Worm (Caenorhabditis elegans) whole organism, L1 larva: ENCODE data around the gene T22G5.3.

Experiments
- elt-2 ChIP-seq: sonication (generic microtip); optimal IDR thresholded peaks from 2 replicates; lab custom pipeline; 2016; ENCODE audit warnings: missing genetic modification characterization, mild to moderate bottlenecking, inconsistent platforms, missing compliant biosample characterization, missing genetic modification reagents
- elt-3 ChIP-seq, 6 experiments: fragments of 150-350 bp in 1 of 6; sonication (generic microtip); optimal IDR thresholded peaks; 2 replicates each; lab custom pipeline; 2017 to 2018; ENCODE audit warnings: missing biosample characterization in 6 of 6, missing genetic modification characterization in 6 of 6, inconsistent platforms in 1 of 6
- fkh-10 ChIP-seq: sonication (generic microtip); optimal IDR thresholded peaks from 2 replicates; lab custom pipeline; 2017; ENCODE audit warnings: missing biosample characterization, missing genetic modification reagents, missing genetic modification characterization
- fos-1 ChIP-seq: fragments of 150-350 bp; optimal IDR thresholded peaks from 2 replicates; lab custom pipeline; 2014; ENCODE audit warnings: missing biosample characterization, missing genetic modification characterization
- lin-39 ChIP-seq: fragments of 150-350 bp; optimal IDR thresholded peaks from 2 replicates; lab custom pipeline; 2014; ENCODE audit warnings: missing biosample characterization, missing genetic modification reagents, missing genetic modification characterization
- nhr-11 ChIP-seq: fragments of 150-350 bp; optimal IDR thresholded peaks from 2 replicates; lab custom pipeline; 2014; ENCODE audit warnings: missing biosample characterization, missing genetic modification characterization
- nhr-76 ChIP-seq: sonication (generic microtip); optimal IDR thresholded peaks from 2 replicates; lab custom pipeline; 2017; ENCODE audit warnings: missing biosample characterization, missing genetic modification characterization
- pqm-1 ChIP-seq: sonication (generic microtip); optimal IDR thresholded peaks from 3 replicates; lab custom pipeline; 2017; ENCODE audit warnings: missing biosample characterization, missing genetic modification characterization
- rnt-1 ChIP-seq: sonication (generic microtip); optimal IDR thresholded peaks from 2 replicates; lab custom pipeline; 2016; ENCODE audit warnings: mild to moderate bottlenecking, missing genetic modification characterization, moderate library complexity, missing compliant biosample characterization
- sup-37 ChIP-seq: fragments of 200-800 bp; sonication (Bioruptor generic); optimal IDR thresholded peaks from 2 replicates; lab custom pipeline; 2018; ENCODE audit warnings: mild to moderate bottlenecking, missing genetic modification characterization, missing compliant biosample characterization
- unc-62 ChIP-seq: fragments of 150-350 bp; optimal IDR thresholded peaks from 2 replicates; lab custom pipeline; 2014; ENCODE audit warnings: missing biosample characterization, missing genetic modification reagents, missing genetic modification characterization
- xbp-1 ChIP-seq: sonication (generic microtip); optimal IDR thresholded peaks from 2 replicates; lab custom pipeline; 2016; ENCODE audit warnings: missing genetic modification characterization, missing compliant biosample characterization

DNA sequence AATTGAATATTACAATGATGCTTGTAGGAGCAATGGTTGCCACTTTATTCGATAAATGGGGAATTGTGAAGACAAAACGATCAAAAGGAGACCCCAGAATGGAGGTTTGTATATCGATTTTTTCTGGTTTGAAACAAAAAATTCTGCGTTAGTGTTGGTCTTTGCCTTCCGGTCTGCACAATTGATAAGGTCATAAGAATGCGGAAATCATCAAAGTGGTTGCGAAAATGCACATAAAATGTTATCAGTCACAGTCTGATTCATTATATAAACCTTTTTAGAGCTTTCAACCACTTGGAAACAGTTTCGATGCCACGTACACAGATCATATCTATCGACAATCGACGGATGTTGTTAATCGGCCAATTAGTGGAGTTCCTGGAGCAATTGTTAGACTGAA lies 12.9 kb downstream of the T22G5.3 start:
- TF ChIP-seq nhr-11 (tag; lab: Kevin White, UChicago) (no peak), nhr-76 (tag; lab: Kevin White, UChicago) (no peak), unc-62 (no peak), rnt-1 (tag; lab: Kevin White, UChicago) (no peak), sup-37 (GFP tag; lab: Kevin White, UChicago) (no peak), fkh-10 (GFP tag; lab: Kevin White, UChicago) (no peak), lin-39 (tag; lab: Kevin White, UChicago) (no peak), fos-1 (tag; lab: Kevin White, UChicago) (no peak), elt-3 (tag; optimal IDR thresholded peaks at IDR 0.05; lab: Kevin White, UChicago) (no peak), xbp-1 (tag; lab: Kevin White, UChicago) (no peak), pqm-1 (tag; lab: Kevin White, UChicago) (peak; percentile 93), elt-2 (tag; lab: Kevin White, UChicago) (peak; percentile 85)
